Fruit fly (Drosophila melanogaster) whole organism, prepupa: ENCODE results near the gene Rbfox1.

Experiments
- CG10631 ChIP-seq: fragments of 200-800 bp; sonication (Bioruptor generic); optimal IDR thresholded peaks from 2 replicates; lab custom pipeline; 2016; ENCODE audit warnings: missing biosample characterization, missing genetic modification characterization
- CG10669 ChIP-seq: fragments of 200-800 bp; sonication (Bioruptor generic); optimal IDR thresholded peaks from 3 replicates; lab custom pipeline; 2018; ENCODE audit warnings: missing biosample characterization, mild to moderate bottlenecking, missing genetic modification characterization, moderate library complexity
- CG11294 ChIP-seq: fragments of 200-800 bp; sonication (Bioruptor generic); IDR thresholded peaks from 2 replicates; pipeline ENCODE4 v1.3.6; 2022; ENCODE audit warnings: missing biosample characterization, missing genetic modification characterization
- CG3032 ChIP-seq: fragments of 200-800 bp; optimal IDR thresholded peaks from 2 replicates; lab custom pipeline; 2019; ENCODE audit warnings: missing biosample characterization, mild to moderate bottlenecking, missing genetic modification characterization, moderate library complexity
- CG31627 ChIP-seq: fragments of 200-800 bp; sonication (Bioruptor generic); optimal IDR thresholded peaks from 3 replicates; lab custom pipeline; 2016; ENCODE audit warnings: missing biosample characterization, missing genetic modification characterization
- CG6163 ChIP-seq: fragments of 200-800 bp; sonication (Bioruptor generic); IDR thresholded peaks from 3 replicates; pipeline ENCODE4 v1.3.6; 2022; ENCODE audit warnings: missing biosample characterization, missing genetic modification characterization
- CG6276 ChIP-seq: fragments of 200-800 bp; sonication (Bioruptor generic); optimal IDR thresholded peaks from 2 replicates; lab custom pipeline; 2017; ENCODE audit warnings: missing biosample characterization, mild to moderate bottlenecking, missing genetic modification characterization
- CG6792 ChIP-seq: fragments of 200-800 bp; sonication (Bioruptor generic); optimal IDR thresholded peaks from 3 replicates; lab custom pipeline; 2016; ENCODE audit warnings: missing biosample characterization, missing genetic modification characterization
- CG6808 ChIP-seq: fragments of 200-800 bp; sonication (Bioruptor generic); optimal IDR thresholded peaks from 3 replicates; lab custom pipeline; 2017; ENCODE audit warnings: missing biosample characterization, missing genetic modification characterization, mild to moderate bottlenecking, moderate library complexity, missing genetic modification reagents
- CG6854 ChIP-seq: fragments of 200-800 bp; sonication (Bioruptor generic); optimal IDR thresholded peaks from 2 replicates; lab custom pipeline; 2017; ENCODE audit warnings: missing biosample characterization, mild to moderate bottlenecking, missing genetic modification characterization
- CG7368 ChIP-seq: fragments of 200-800 bp; sonication (Bioruptor generic); optimal IDR thresholded peaks from 3 replicates; lab custom pipeline; 2016; ENCODE audit warnings: missing biosample characterization, missing genetic modification characterization
- CG8319 ChIP-seq: fragments of 200-800 bp; sonication (Bioruptor generic); optimal IDR thresholded peaks from 3 replicates; lab custom pipeline; 2016; ENCODE audit warnings: missing biosample characterization, missing genetic modification characterization
- Eip75B ChIP-seq: fragments of 200-800 bp; sonication (Bioruptor generic); optimal IDR thresholded peaks from 3 replicates; lab custom pipeline; 2016; ENCODE audit warnings: missing biosample characterization, missing genetic modification characterization
- Eip78C ChIP-seq: fragments of 200-800 bp; sonication (Bioruptor generic); peaks from one replicate; lab custom pipeline; 2016; ENCODE audit warnings: missing biosample characterization, missing genetic modification characterization
- Eip93F ChIP-seq: fragments of 200-800 bp; sonication (Bioruptor generic); optimal IDR thresholded peaks from 2 replicates; lab custom pipeline; 2016; ENCODE audit warnings: missing biosample characterization, mild to moderate bottlenecking, missing genetic modification characterization
- Ets21C ChIP-seq: fragments of 200-800 bp; sonication (Bioruptor generic); optimal IDR thresholded peaks from 3 replicates; lab custom pipeline; 2016; ENCODE audit warnings: missing biosample characterization, missing genetic modification characterization
- Ets96B ChIP-seq: fragments of 200-800 bp; optimal IDR thresholded peaks from 2 replicates; lab custom pipeline; 2019; ENCODE audit warnings: missing biosample characterization, mild to moderate bottlenecking, missing genetic modification characterization, moderate library complexity
- Gug ChIP-seq: fragments of 200-800 bp; sonication (Bioruptor generic); IDR thresholded peaks from 2 replicates; pipeline ENCODE4 v1.3.6; 2022; ENCODE audit warnings: missing biosample characterization, missing genetic modification characterization
- Hr39 ChIP-seq: fragments of 200-800 bp; sonication (Bioruptor generic); optimal IDR thresholded peaks from 2 replicates; lab custom pipeline; 2016; ENCODE audit warnings: missing biosample characterization, missing genetic modification characterization
- Met ChIP-seq: fragments of 200-800 bp; sonication (Bioruptor generic); optimal IDR thresholded peaks from 3 replicates; lab custom pipeline; 2016; ENCODE audit warnings: missing biosample characterization, missing genetic modification characterization
- Smox ChIP-seq: fragments of 200-800 bp; sonication (Bioruptor generic); optimal IDR thresholded peaks from 3 replicates; lab custom pipeline; 2016; ENCODE audit warnings: missing biosample characterization, missing genetic modification characterization
- Sox14 ChIP-seq: fragments of 200-800 bp; sonication (Bioruptor generic); optimal IDR thresholded peaks from 3 replicates; lab custom pipeline; 2016; ENCODE audit warnings: missing biosample characterization, missing genetic modification characterization
- Sox15 ChIP-seq: fragments of 200-800 bp; sonication (Bioruptor generic); optimal IDR thresholded peaks from 3 replicates; lab custom pipeline; 2016; ENCODE audit warnings: missing biosample characterization, missing genetic modification characterization
- dac ChIP-seq: fragments of 200-800 bp; sonication (Bioruptor generic); optimal IDR thresholded peaks from 2 replicates; lab custom pipeline; 2017; ENCODE audit warnings: missing biosample characterization, mild to moderate bottlenecking, missing genetic modification characterization
- dsx ChIP-seq: fragments of 200-800 bp; optimal IDR thresholded peaks from 3 replicates; lab custom pipeline; 2019; ENCODE audit warnings: missing biosample characterization, mild to moderate bottlenecking, missing genetic modification characterization, moderate library complexity; ENCODE audit not compliant: poor library complexity, severe bottlenecking
- fd59A ChIP-seq: fragments of 200-800 bp; sonication (Bioruptor generic); optimal IDR thresholded peaks from 2 replicates; lab custom pipeline; 2017; ENCODE audit warnings: missing biosample characterization, mild to moderate bottlenecking, missing genetic modification characterization, missing genetic modification reagents
- fd85E ChIP-seq: fragments of 200-800 bp; sonication (Bioruptor generic); optimal IDR thresholded peaks from 3 replicates; lab custom pipeline; 2016; ENCODE audit warnings: missing biosample characterization, missing genetic modification characterization
- fkh ChIP-seq: fragments of 200-800 bp; sonication (Bioruptor generic); optimal IDR thresholded peaks from 3 replicates; lab custom pipeline; 2017; ENCODE audit warnings: missing biosample characterization, mild to moderate bottlenecking, missing genetic modification characterization, moderate library complexity
- net ChIP-seq: fragments of 200-800 bp; sonication (Bioruptor generic); optimal IDR thresholded peaks from 3 replicates; lab custom pipeline; 2016; ENCODE audit warnings: missing biosample characterization, missing genetic modification characterization
- pdm3 ChIP-seq: fragments of 200-800 bp; sonication (Bioruptor generic); optimal IDR thresholded peaks from 3 replicates; lab custom pipeline; 2016; ENCODE audit warnings: missing biosample characterization, missing genetic modification characterization
- spab ChIP-seq: fragments of 200-800 bp; sonication (Bioruptor generic); optimal IDR thresholded peaks from 2 replicates; lab custom pipeline; 2017; ENCODE audit warnings: missing biosample characterization, mild to moderate bottlenecking, missing genetic modification characterization, missing genetic modification reagents
- ss ChIP-seq, 2 experiments: fragments of 200-800 bp; sonication (Bioruptor generic); optimal IDR thresholded peaks; 2 replicates in 1 of 2; 3 replicates in 1 of 2; lab custom pipeline; 2017 to 2018; ENCODE audit warnings: mild to moderate bottlenecking in 2 of 2, missing biosample characterization in 2 of 2, missing genetic modification characterization in 2 of 2, moderate library complexity in 1 of 2
- svp ChIP-seq: fragments of 200-800 bp; sonication (Bioruptor generic); peaks from one replicate; lab custom pipeline; 2016; ENCODE audit warnings: missing biosample characterization, missing genetic modification characterization
- topi ChIP-seq: fragments of 200-800 bp; sonication (Bioruptor generic); optimal IDR thresholded peaks from 3 replicates; lab custom pipeline; 2016; ENCODE audit warnings: missing biosample characterization, missing genetic modification characterization
- vri ChIP-seq: fragments of 200-800 bp; sonication (Bioruptor generic); optimal IDR thresholded peaks from 3 replicates; lab custom pipeline; 2016; ENCODE audit warnings: missing biosample characterization, mild to moderate bottlenecking, missing genetic modification characterization

Gene Rbfox1

DNA sequence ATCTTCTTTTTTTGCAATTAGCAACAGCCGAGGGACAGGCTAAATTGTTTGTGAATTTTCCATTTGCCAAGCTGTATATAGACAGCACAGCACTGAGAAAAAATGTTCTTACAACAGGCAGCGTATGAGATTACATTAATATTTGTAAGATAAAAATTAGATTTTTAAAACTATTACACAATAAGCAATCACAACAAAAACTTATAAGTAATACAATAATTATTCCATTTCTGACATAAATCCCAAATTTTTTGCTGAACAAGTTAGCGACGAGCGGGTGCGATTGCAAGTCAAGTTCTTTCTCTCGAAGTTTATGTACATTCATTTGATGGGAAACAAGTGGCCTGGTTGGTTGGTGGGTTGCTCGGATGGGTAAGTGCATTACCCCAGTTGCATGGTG lies 63.8 kb downstream of the Rbfox1 start (continued):
- TF ChIP-seq Met (GFP tag; lab: Kevin White, UChicago), result peak; percentile 23
- 0 out of 3 replicates have a peak, but pooled peaks have one; percentile 31 for TF ChIP-seq CG6163 (GFP tag; lab: Robert Waterston, UW)
- peak; percentile 33 for TF ChIP-seq CG10631 (GFP tag; lab: Kevin White, UChicago)
- TF ChIP-seq Ets21C (GFP tag; lab: Kevin White, UChicago), result no peak
- no peak for TF ChIP-seq Sox15 (GFP tag; lab: Kevin White, UChicago)
- no peak for TF ChIP-seq CG6854
- peak; percentile 63 for TF ChIP-seq svp
- TF ChIP-seq Smox (GFP tag; lab: Kevin White, UChicago), result peak; percentile 33
- TF ChIP-seq fd85E (GFP tag; lab: Kevin White, UChicago), result no peak
- no peak for TF ChIP-seq CG31627 (GFP tag; lab: Kevin White, UChicago)
- no peak for TF ChIP-seq Eip93F (GFP tag; lab: Kevin White, UChicago)
- TF ChIP-seq fd59A (GFP tag; lab: Kevin White, UChicago), result no peak
- TF ChIP-seq Gug (GFP tag; lab: Robert Waterston, UW), result peak; percentile 25; the same call in 1 of the 2 replicates
- peak; percentile 50 for TF ChIP-seq CG3032 (tag; lab: Kevin White, UChicago)
- TF ChIP-seq pdm3 (GFP tag; lab: Kevin White, UChicago), result peak; percentile 34
- TF ChIP-seq Ets96B (tag; lab: Kevin White, UChicago), result peak; percentile 60
- TF ChIP-seq CG8319 (GFP tag; lab: Kevin White, UChicago), result no peak
- no peak for TF ChIP-seq Hr39 (GFP tag; lab: Kevin White, UChicago)
- TF ChIP-seq Eip75B, result peak; percentile 10
- TF ChIP-seq CG6792 (GFP tag; lab: Kevin White, UChicago), result no peak
- TF ChIP-seq CG7368 (GFP tag; lab: Kevin White, UChicago), result peak; percentile 1
- TF ChIP-seq Eip78C, result peak; percentile 72
- TF ChIP-seq CG10669 (GFP tag; lab: Kevin White, UChicago), result peak; percentile 65
- peak; percentile 5 for TF ChIP-seq spab (GFP tag; lab: Kevin White, UChicago)
- no peak for TF ChIP-seq CG6276
- no peak for TF ChIP-seq CG11294 (GFP tag; lab: Robert Waterston, UW)
- peak; percentile 7 for TF ChIP-seq net (GFP tag; lab: Kevin White, UChicago)
- peak; percentile 31 for TF ChIP-seq topi (GFP tag; lab: Kevin White, UChicago)
- peak; percentile 31 for TF ChIP-seq CG6808 (GFP tag; lab: Kevin White, UChicago)
- TF ChIP-seq vri (GFP tag; lab: Kevin White, UChicago), result no peak
- TF ChIP-seq dsx (GFP tag; lab: Kevin White, UChicago), result peak; percentile 62

DNA sequence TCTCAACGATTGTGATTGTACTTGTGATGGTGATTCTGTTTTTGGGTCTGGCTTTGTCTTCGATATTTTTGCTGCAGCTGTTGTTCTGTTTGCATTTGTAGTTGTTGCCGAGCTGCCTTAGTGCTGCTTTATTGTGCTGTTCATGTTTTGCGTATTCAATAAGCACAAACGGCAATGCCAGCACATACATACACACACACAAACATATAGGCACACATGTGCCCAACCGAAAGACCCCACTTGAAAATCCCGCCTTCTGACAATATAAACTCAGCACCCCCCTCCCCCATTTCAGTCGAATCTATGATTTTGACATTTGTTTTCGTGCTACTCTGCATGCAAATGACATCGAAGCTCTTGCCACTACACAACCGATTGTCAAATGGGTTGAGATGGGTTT lies 68.9 kb downstream of the Rbfox1 start:
- TF ChIP-seq fkh (GFP tag; lab: Kevin White, UChicago), result peak; percentile 24
- no peak for TF ChIP-seq dac (GFP tag; lab: Kevin White, UChicago)

DNA sequence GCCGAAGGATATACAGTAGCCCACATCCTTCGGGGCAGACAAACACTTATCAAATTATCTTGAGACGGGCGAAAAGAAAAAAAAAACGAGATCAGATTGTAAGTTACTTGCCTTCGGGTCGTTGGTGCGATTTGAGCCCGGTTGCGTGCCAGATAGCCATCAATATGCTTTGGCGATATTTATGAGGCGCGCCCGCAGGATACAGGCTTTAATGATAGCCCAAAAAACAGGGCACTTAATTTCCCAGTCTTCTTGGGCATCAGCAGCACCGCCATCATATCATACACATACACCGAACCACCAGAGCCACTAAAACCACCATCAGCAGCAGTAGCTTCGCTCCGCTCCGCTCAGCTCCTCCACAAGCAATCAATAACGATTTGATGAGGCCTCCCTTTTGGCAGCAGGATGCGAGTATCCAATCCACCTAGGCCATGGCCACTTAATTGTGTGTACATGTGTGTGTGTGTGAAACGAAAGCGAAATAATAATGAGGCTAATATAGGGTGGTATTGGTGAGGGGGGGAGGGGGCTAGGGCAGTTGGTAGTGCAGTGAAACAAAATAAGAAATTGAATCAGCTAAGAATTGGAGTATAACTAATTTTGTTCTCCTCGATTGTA lies 69.7 kb downstream of the Rbfox1 start:
- TF ChIP-seq ss (GFP tag; optimal IDR thresholded peaks at IDR 0.05; lab: Kevin White, UChicago), result peak in 1 of 2 experiments; percentile 88
- no peak for TF ChIP-seq CG7368 (GFP tag; lab: Kevin White, UChicago)

DNA sequence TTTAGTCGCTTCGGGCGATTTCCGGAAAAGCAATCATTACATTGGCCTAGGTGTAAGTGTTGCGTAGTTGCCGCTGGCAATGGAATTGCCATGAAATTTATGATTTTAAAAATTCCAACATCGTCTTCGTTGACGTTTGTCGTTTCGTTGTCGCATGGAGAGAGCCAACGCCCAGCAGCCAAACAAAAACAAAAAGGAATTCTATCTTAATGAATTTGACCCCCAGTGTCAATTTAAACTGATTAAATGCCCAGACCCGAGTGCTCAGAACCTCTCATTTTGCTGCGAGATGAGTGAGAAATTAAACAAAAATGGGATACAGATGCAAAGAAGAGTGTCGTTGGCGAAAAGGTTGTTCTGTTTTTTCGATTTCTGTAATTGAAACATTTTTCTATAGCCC lies 71.9 kb downstream of the Rbfox1 start:
- no peak for TF ChIP-seq Sox14 (GFP tag; lab: Kevin White, UChicago)
- TF ChIP-seq svp, result peak; percentile 96
